Worm (Caenorhabditis elegans): ENCODE results near the gene F22F7.12.

DNA sequence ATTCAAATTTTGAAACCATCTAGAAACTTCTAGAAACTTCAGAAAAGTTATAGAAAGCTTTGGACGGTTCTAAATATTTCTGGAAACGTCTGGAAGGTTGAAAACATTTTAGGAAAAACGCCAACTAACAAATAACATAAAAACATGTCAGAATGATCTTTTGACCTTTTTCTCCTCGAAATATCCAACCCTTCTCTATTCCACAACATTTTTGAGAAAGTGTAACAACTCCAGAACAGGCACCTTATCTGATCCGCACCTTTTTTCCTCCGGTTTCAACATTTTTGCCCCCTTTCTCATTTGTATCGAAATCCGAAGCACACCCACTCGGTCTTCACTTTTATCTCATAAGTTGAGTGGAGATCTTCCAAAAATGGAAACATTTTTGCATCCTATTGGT, 33.9 kb downstream of the F22F7.12 start, which contains the start of gene F22F7.3:
- TF ChIP-seq nhr-77 (tag; optimal IDR thresholded peaks at IDR 0.05) (no peak), ztf-11 (tag; optimal IDR thresholded peaks at IDR 0.05) (no peak), ceh-9 (tag; optimal IDR thresholded peaks at IDR 0.05) (no peak), nfya-1 (tag; optimal IDR thresholded peaks at IDR 0.05; ENCODE audit: insufficient read depth) (no peak), fos-1 (tag; optimal IDR thresholded peaks at IDR 0.05) (no peak)
